Fruit fly (Drosophila melanogaster) whole organism, larva: Measurements from ENCODE around the gene Gyc89Da.

Source experiments
- noc ChIP-seq: fragments of 200-800 bp; sonication (Bioruptor generic); optimal IDR thresholded peaks from 3 replicates; lab custom pipeline; 2019; ENCODE audit warnings: missing biosample characterization, mild to moderate bottlenecking, missing genetic modification characterization, moderate library complexity

Gene Gyc89Da

DNA sequence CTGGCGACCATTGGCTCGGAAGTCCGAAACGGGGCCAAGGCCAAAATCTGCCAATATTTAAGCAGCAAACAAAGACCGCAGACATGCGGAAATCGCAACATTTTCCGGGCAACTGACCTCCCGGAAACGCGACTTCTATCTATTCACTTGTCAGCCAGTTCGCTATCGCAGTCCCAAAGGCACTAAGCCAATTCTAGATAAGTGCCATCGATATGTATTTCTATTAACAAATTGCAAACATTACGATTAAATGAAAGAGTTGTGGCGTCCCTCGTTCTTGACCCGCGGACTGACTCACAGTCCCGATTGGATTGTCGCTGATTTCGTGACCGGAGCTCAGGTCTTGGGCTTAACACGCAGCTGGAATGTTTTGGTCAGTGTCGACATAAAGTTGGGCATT is 26.5 kb downstream of the Gyc89Da start, which contains the start of gene Gr89a:
Gr89a (minus strand) TSS at position 101 of the 400 bp plus-strand sequence.
- TF ChIP-seq noc, result no peak

DNA sequence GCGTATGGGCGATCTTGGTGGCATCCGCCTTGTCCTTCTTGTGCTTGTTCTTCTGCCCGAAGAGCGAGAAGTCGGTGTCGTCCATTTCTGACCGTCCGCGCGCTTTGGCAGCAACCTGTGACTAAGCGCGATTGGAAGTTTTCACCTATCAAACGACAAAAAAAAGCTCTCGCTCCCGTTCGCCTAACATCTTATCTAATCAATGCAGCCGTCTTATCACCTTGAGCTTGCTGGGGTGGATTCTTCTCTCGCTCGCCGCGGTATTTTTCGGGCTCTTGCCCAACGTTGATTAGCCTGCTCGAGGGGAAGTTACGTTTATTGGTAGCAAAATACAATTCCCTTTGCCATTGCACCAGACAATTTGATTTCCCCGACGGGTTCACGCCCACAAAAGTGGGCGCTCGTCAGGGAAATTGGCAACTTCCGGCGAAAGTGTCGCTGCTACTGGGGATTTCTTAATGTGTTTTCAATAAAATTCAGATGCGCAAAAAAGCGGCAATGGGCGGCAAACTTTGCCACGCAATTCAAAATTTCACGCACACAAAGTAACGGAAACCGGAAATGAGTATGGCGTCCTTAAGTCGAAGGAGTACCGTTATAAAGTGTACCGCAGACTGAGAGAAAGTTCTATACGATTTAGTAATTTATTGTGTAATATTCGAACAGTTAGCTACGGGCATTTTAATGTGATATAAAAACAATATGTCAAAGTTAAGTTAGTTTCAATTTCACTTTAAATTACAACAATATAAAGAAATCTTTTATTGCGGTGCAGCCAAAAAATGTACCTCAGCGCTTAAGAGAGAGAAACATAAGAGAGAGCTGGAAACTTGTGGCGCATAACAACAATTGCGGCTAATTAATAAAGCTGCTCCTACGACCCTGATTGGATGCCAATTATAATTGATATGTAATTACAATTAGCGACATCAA is 28.8 kb downstream of the Gyc89Da start, which contains the start of gene Decay:
Decay (minus strand) TSS at position 132 of the 933 bp plus-strand sequence.
- TF ChIP-seq noc, result no peak

DNA sequence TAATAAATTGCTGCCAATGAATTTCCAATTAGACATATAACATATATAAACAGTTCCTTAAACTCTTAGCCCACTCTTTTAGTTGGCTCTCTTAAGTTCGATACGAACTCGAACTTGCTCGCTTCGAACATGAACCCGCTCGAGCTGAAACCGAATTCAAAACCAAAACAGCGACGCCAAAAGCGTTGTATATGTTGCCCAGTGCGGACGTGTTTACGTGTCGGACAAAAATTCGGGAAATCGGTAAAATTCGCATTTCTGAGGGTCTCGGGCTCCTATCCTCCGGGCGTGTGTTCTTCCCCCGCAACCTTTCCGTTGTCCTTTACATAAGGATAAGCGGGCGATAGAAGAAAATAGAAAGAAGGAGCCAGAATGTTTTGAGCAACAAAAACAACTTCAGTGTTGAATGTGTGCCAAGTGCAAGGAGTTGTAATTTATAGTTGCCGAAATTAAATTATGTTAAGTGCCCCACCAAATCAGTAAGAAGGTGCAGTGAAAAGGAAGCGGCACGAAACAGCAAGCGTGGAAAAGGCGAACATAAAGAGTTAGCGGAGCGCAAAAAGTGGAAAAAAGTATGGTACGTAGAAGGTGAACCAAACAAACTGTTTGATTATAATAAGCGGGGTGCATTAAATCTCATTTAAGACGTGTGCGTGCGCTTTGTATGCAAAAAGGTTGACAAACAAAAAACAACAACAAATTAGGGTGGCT is 30.3 kb downstream of the Gyc89Da start, which contains the start of gene CG42342:
CG42342 (plus strand) TSS at position 176 of the 711 bp plus-strand sequence.
- TF ChIP-seq noc, result no peak

DNA sequence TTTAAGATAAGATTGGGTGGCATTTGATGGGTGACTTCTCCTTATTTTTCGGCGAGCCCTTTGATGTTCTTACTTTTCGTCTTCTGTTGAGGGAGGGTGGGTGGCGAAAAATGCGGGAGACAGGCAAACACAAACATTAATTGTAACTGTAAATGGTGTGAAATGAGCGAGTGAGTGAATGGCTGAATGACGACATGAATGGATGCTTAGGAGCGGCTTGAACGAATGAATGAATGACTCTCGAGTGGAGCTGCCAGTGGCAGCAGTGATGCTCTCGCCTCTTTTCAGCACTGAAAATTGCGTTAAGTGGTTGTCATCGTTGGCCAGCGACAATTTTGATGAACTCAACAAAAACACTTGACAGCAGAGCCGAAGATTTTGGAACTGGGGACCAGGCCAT is 32.1 kb downstream of the Gyc89Da start:
- TF ChIP-seq noc, result no peak

DNA sequence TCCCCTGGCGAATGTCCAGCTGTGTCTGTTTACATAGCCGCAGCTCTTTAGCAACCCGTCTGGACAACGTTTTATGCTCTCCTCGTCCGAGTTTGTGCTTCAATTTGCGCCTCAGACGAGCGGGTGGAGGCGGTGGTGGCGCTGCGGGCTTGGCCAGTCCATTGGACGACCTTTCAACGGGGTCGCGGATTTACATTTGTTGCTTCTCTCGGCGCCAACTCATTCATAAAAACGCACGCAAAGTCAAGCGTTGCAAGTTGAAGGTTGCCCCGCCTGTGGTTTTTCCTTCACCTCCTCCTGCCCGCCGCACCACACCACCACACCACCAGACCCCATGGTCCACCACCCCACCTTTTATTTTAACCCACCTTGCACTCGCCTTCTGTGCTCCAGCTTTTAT is 35.3 kb downstream of the Gyc89Da start:
- no peak for TF ChIP-seq noc

DNA sequence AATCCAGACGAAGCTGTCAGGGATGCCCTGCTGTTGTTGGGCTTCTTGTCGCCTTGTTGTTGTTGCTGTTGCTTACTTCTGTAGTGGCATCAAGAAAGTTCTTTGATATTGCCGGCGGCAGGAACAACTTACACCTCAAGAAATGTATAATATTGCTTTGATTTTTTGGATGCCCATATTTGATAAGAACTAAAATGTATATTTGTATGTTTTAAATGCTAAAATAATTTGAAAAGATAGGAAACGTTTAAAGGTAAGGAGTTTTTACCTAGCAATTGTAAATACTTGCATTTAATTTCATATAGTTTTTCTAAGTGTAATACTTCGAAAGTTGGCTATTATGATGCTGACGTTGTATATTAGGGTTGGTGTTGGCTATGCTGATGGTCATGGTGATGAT is 37.7 kb downstream of the Gyc89Da start:
- TF ChIP-seq noc, result no peak

DNA sequence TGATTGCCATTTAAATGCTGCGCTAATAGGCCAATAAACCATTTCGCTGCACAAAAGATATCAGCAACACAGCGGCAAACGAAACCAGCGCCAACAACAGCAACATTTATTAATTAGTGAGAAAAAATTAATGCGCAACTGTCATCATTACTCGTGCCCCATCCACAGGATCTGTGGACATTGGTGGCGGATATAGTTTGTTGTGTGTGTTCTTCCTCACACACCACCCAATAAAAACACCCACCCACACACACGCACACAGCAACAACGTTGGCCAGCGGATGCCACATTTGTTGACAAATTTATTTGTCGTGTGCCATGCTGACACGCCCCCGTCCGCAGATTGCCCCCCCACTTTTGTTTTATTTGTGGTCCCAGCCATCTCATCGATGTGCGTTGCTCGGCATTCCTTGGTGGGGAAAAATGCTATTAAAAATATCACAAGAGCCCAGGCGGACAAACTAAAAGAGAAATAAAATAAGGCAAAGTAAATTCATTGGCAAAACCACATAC is 45.8 kb downstream of the Gyc89Da start:
- TF ChIP-seq noc, result no peak

DNA sequence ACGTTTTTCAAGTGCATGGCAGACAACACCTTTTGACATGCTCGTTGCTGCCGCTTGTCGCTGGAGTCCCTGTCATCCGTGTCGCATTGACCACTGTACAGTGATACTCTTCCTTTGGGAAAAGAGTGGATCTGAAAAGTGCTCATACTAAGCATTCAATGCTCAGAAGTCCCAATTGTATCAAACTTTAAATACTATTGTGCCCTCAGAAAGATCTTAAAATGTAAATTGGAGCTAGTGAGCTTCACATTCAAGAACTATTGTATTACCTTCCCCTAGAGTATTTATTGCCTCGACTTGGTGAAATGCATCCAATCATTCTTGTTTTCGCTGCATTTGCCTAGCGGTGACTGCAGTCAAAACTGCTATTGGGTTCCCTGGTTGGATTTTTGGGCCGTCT is 51.0 kb downstream of the Gyc89Da start:
- no peak for TF ChIP-seq noc

DNA sequence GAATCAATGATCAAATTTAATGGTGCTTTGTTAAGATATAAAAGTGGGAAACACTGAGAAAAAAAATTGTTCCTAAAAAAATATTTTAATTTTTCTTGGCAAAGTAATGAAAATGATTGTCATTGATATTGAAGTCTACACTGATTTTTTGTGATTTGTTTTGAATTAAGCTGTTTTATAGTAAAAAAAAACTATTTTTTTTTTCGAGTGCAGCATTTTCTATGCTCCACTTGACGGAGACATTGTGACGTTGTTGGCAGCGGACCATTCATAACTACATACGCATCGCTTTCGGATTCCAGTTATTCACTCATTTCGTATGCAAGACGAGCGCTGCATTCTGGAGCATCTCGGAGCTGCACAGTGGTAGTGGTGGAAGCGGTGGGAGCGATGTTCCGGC is 51.8 kb downstream of the Gyc89Da start:
- no peak for TF ChIP-seq noc

DNA sequence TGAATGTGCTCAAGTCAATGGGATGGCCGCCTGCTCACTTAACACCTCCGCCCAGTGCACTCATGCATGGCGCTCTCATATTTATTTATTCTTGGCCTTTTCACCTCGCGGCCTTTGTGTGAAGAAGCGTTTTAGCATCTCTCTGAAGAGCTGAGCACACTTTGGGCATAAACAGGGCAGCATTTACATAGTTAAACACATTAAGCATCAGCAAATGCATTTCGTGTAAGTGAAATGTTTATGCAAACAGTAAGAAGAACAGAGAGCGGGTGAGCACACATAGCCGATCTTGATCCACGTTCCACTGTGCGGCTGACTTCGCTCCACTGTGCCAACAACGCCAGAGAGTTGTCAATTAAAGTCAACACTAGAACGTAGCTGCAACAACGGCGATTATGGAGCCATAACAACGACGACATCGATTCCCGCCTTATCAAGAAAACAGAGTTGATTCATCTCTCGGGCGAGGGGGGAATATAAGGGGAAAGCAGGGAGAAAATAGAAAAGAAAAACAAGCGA is 52.3 kb downstream of the Gyc89Da start:
- TF ChIP-seq noc, result no peak
